Worm (Caenorhabditis elegans) whole organism, L4/young adult: Measurements from ENCODE around the gene ZK813.7.

Source experiments
- dao-5 ChIP-seq: sonication (generic microtip); optimal IDR thresholded peaks from 2 replicates; lab custom pipeline; 2016; ENCODE audit warnings: missing genotype, missing genetic modification characterization, moderate library complexity, missing compliant biosample characterization
- him-1 ChIP-seq: sonication (generic microtip); optimal IDR thresholded peaks from 2 replicates; lab custom pipeline; 2016; ENCODE audit warnings: missing genotype, missing genetic modification reagents, missing genetic modification characterization, missing compliant biosample characterization

ce11 chrX:3467004-3467761 is 22.6 kb downstream of the ZK813.7 start:
- no peak for TF ChIP-seq him-1
- no peak for TF ChIP-seq dao-5 (tag; lab: Kevin White, UChicago)
